Worm (Caenorhabditis elegans): ENCODE measurements around the gene sqv-7.

DNA sequence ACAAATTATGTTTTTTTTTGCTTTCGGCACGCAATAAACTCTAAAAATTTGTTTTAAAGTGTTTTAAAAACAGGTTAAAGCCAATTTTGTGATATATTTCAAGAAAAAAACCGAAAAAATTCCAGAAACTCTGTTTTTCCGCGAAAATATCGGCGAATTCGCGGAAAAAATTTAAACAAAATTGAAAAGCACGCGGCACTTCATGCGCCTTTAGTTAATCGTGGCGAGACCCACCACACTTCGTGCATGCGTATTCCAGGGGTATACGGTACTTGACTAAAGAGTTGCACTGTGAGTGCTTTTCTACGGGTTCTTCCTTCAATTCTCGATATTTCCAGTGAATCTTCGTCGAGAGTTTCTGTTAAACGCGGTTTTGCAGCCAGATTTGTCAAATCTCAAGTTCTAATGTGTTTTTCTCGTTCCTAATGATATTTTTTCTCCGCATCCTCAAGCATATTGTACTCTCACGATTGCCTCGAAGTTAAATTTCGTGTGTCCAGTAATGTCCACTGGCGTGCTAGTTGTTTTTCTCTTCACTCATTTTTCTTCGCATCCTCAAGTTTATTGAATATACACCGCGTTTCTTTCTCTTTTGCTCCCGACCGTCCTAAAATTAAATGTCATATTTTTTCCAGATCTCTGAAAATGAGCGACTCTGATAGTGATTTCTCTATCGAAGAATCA is 25.3 kb upstream of the sqv-7 start, which contains the start of gene cin-4:
- TF ChIP-seq ZK185.1 (tag; optimal IDR thresholded peaks at IDR 0.05; ENCODE audit: poor library complexity, severe bottlenecking) (no peak), ceh-40 (GFP tag; IDR thresholded peaks at IDR 0.05) (no peak), tbp1 (GFP tag; optimal IDR thresholded peaks at IDR 0.05) (peak; percentile 18), tbx-9 (tag; optimal IDR thresholded peaks at IDR 0.05; ENCODE audit: borderline replicate concordance) (no peak), ekl-4 (GFP tag; IDR thresholded peaks at IDR 0.05) (no peak), F49E8.2 (tag; optimal IDR thresholded peaks at IDR 0.05; ENCODE audit: insufficient read depth) (peak; percentile 49), athp-1 (tag; optimal IDR thresholded peaks at IDR 0.05) (no peak), unc-130 (GFP tag; optimal IDR thresholded peaks at IDR 0.05) (peak; percentile 30), nfya-2 (GFP tag; IDR thresholded peaks at IDR 0.05) (no peak), ztf-26 (tag; optimal IDR thresholded peaks at IDR 0.05) (no peak), ceh-100 (GFP tag; IDR thresholded peaks at IDR 0.05) (0 out of 2 replicates have a peak, but pooled peaks have one; percentile 31), efl-1 (GFP tag; optimal IDR thresholded peaks at IDR 0.05) (peak; percentile 91)

All from whole organism, young adult.